Worm (Caenorhabditis elegans) whole organism, L2 larva: ENCODE measurements around the gene F37B12.3.

Source experiments
- R02D3.7 ChIP-seq: fragments of 150-350 bp; optimal IDR thresholded peaks from 2 replicates; lab custom pipeline; 2014; ENCODE audit warnings: missing biosample characterization, missing genetic modification characterization
- ZK546.5 ChIP-seq: sonication (generic microtip); optimal IDR thresholded peaks from 2 replicates; lab custom pipeline; 2017; ENCODE audit warnings: missing biosample characterization, missing genetic modification characterization
- aly-2 ChIP-seq: fragments of 150-350 bp; optimal IDR thresholded peaks from 2 replicates; lab custom pipeline; 2014; ENCODE audit warnings: missing biosample characterization, missing genetic modification characterization
- ceh-16 ChIP-seq: fragments of 150-350 bp; optimal IDR thresholded peaks from 2 replicates; lab custom pipeline; 2014; ENCODE audit warnings: missing biosample characterization, missing genetic modification characterization
- egl-27 ChIP-seq: sonication (generic microtip); optimal IDR thresholded peaks from 3 replicates; lab custom pipeline; 2017; ENCODE audit warnings: missing biosample characterization, missing genetic modification reagents, missing genetic modification characterization
- lin-11 ChIP-seq: fragments of 150-350 bp; sonication (generic microtip); optimal IDR thresholded peaks from 2 replicates; lab custom pipeline; 2014; ENCODE audit warnings: missing biosample characterization, missing genetic modification characterization, inconsistent platforms, mixed read lengths
- mdl-1 ChIP-seq, 2 experiments: fragments of 150-350 bp in 1 of 2; sonication (generic microtip) in 1 of 2; optimal IDR thresholded peaks; 2 replicates each; lab custom pipeline; 2017; ENCODE audit warnings: missing biosample characterization in 2 of 2, missing genetic modification characterization in 2 of 2
- nhr-129 ChIP-seq: fragments of 150-350 bp; optimal IDR thresholded peaks from 2 replicates; lab custom pipeline; 2014; ENCODE audit warnings: missing biosample characterization, missing genetic modification characterization
- nhr-237 ChIP-seq: fragments of 150-350 bp; optimal IDR thresholded peaks from 2 replicates; lab custom pipeline; 2014; ENCODE audit warnings: missing biosample characterization, missing genetic modification characterization
- nhr-25 ChIP-seq: fragments of 150-350 bp; sonication (generic microtip); optimal IDR thresholded peaks from 3 replicates; lab custom pipeline; 2014; ENCODE audit warnings: missing biosample characterization, missing genetic modification characterization
- sma-3 ChIP-seq: sonication (generic microtip); optimal IDR thresholded peaks from 2 replicates; lab custom pipeline; 2016; ENCODE audit warnings: missing genetic modification reagents, missing genetic modification characterization, missing compliant biosample characterization
- snpc-4 ChIP-seq: fragments of 150-350 bp; optimal IDR thresholded peaks from 2 replicates; lab custom pipeline; 2014; ENCODE audit warnings: missing biosample characterization, missing genetic modification characterization
- unc-39 ChIP-seq: fragments of 150-350 bp; optimal IDR thresholded peaks from 2 replicates; lab custom pipeline; 2014; ENCODE audit warnings: missing biosample characterization, missing genetic modification characterization
- unc-62 ChIP-seq: fragments of 150-350 bp; optimal IDR thresholded peaks from 2 replicates; lab custom pipeline; 2014; ENCODE audit warnings: missing biosample characterization, missing genetic modification reagents, missing genetic modification characterization

ce11 chrII:9069836-9070235 lies 28.6 kb upstream of the F37B12.3 start:
- TF ChIP-seq egl-27 (tag; lab: Kevin White, UChicago) (no peak), unc-39 (tag; lab: Kevin White, UChicago) (no peak), mdl-1 (tag; optimal IDR thresholded peaks at IDR 0.05; lab: Kevin White, UChicago) (no peak), nhr-237 (tag; lab: Kevin White, UChicago) (no peak), ZK546.5 (tag; lab: Kevin White, UChicago) (no peak), ceh-16 (tag; lab: Kevin White, UChicago) (no peak), nhr-25 (tag; lab: Kevin White, UChicago) (no peak), aly-2 (tag; lab: Kevin White, UChicago) (no peak), sma-3 (GFP tag; lab: Kevin White, UChicago) (no peak), snpc-4 (tag; lab: Kevin White, UChicago) (no peak), R02D3.7 (no peak), nhr-129 (tag; lab: Kevin White, UChicago) (no peak), unc-62 (no peak), lin-11 (no peak)
